Fruit fly (Drosophila melanogaster) Kc167 (cell line): ENCODE data around the gene CG2104.

ENCODE experiments used
- Myc ChIP-seq: fragments of >200 bp; optimal IDR thresholded peaks from 2 replicates; lab custom pipeline; 2017; ENCODE audit warnings: missing external identifiers
- Sin3A ChIP-seq: fragments of >200 bp; optimal IDR thresholded peaks from 2 replicates; lab custom pipeline; 2018; ENCODE audit warnings: missing external identifiers
- psq ChIP-seq: fragments of >200 bp; optimal IDR thresholded peaks from 2 replicates; lab custom pipeline; 2017; ENCODE audit warnings: missing external identifiers
- ttk ChIP-seq: sonication (Bioruptor generic); optimal IDR thresholded peaks from 2 replicates; lab custom pipeline; 2017; ENCODE audit warnings: missing external identifiers

dm6 chr3R:5682238-5682637 is 10.8 kb downstream of the CG2104 start:
- no peak for TF ChIP-seq Sin3A (lab: Kevin White, UChicago)
- TF ChIP-seq psq (lab: Kevin White, UChicago), result no peak
- no peak for TF ChIP-seq ttk (lab: Kevin White, UChicago)
- TF ChIP-seq Myc (lab: Kevin White, UChicago), result no peak
